Worm (Caenorhabditis elegans) whole organism, L3 larva: ENCODE data around the gene mys-1.

Experiments used
- R02D3.7 ChIP-seq: fragments of 150-350 bp; optimal IDR thresholded peaks from 2 replicates; lab custom pipeline; 2014; ENCODE audit warnings: missing biosample characterization, missing genetic modification characterization
- aly-2 ChIP-seq: fragments of 150-350 bp; optimal IDR thresholded peaks from 2 replicates; lab custom pipeline; 2014; ENCODE audit warnings: missing biosample characterization, missing genetic modification characterization
- ceh-16 ChIP-seq: sonication (generic microtip); optimal IDR thresholded peaks from 2 replicates; lab custom pipeline; 2017; ENCODE audit warnings: missing biosample characterization, missing genetic modification characterization
- ceh-82 ChIP-seq: fragments of 150-350 bp; optimal IDR thresholded peaks from 2 replicates; lab custom pipeline; 2014; ENCODE audit warnings: missing biosample characterization, missing genetic modification characterization
- ceh-9 ChIP-seq: sonication (generic microtip); optimal IDR thresholded peaks from 2 replicates; lab custom pipeline; 2018; ENCODE audit warnings: missing biosample characterization, missing genetic modification characterization
- jun-1 ChIP-seq: fragments of 150-350 bp; optimal IDR thresholded peaks from 2 replicates; lab custom pipeline; 2014; ENCODE audit warnings: missing biosample characterization, missing genetic modification reagents, missing genetic modification characterization
- nhr-11 ChIP-seq: fragments of 150-350 bp; optimal IDR thresholded peaks from 2 replicates; lab custom pipeline; 2014; ENCODE audit warnings: missing biosample characterization, missing genetic modification characterization
- nhr-23 ChIP-seq: fragments of 150-350 bp; optimal IDR thresholded peaks from 2 replicates; lab custom pipeline; 2014; ENCODE audit warnings: missing biosample characterization, missing genetic modification reagents, missing genetic modification characterization
- nhr-77 ChIP-seq: fragments of 150-350 bp; optimal IDR thresholded peaks from 2 replicates; lab custom pipeline; 2014; ENCODE audit warnings: missing biosample characterization, missing genetic modification characterization
- pqm-1 ChIP-seq: fragments of 150-350 bp; optimal IDR thresholded peaks from 2 replicates; lab custom pipeline; 2017; ENCODE audit warnings: missing biosample characterization, missing genetic modification characterization, inconsistent platforms
- skn-1 ChIP-seq: fragments of 150-350 bp; optimal IDR thresholded peaks from 2 replicates; lab custom pipeline; 2014; ENCODE audit warnings: missing biosample characterization, missing genetic modification characterization
- unc-62 ChIP-seq: fragments of 150-350 bp; sonication (generic microtip); optimal IDR thresholded peaks from 4 replicates; lab custom pipeline; 2014; ENCODE audit warnings: missing biosample characterization, missing genetic modification reagents, missing genetic modification characterization
- zag-1 ChIP-seq: fragments of 150-350 bp; optimal IDR thresholded peaks from 2 replicates; lab custom pipeline; 2014; ENCODE audit warnings: missing biosample characterization, missing genetic modification characterization
- ztf-11 ChIP-seq: fragments of 150-350 bp; optimal IDR thresholded peaks from 2 replicates; lab custom pipeline; 2014; ENCODE audit warnings: missing biosample characterization, missing genetic modification characterization

DNA sequence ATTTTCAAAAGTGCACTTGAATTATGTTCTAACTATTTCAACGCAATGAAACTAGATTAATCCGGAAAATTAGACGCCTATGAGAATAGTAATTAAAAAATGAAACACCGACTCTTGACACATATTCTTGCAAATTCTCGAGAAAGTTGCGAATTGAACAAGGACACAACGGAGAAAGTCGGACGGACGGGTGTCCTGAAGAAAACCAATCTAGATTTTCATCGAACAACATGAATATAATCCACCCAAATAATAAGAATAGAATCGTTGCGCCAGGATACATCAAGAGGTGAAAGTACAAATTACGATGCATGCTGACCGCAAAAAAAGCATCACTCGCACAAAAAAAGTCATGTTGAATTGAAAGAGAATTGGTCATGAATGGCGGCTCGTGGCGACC lies 15.6 kb downstream of the mys-1 start:
- no peak for TF ChIP-seq aly-2 (tag; lab: Kevin White, UChicago)
- no peak for TF ChIP-seq unc-62 (GFP tag; lab: Kevin White, UChicago)
- no peak for TF ChIP-seq ztf-11
- no peak for TF ChIP-seq nhr-23 (tag; lab: Kevin White, UChicago)
- no peak for TF ChIP-seq ceh-16 (tag; lab: Kevin White, UChicago)
- no peak for TF ChIP-seq skn-1 (tag; lab: Kevin White, UChicago)
- no peak for TF ChIP-seq R02D3.7 (tag; lab: Kevin White, UChicago)
- no peak for TF ChIP-seq zag-1
- no peak for TF ChIP-seq nhr-77
- TF ChIP-seq pqm-1 (tag; lab: Kevin White, UChicago) = no peak
- TF ChIP-seq ceh-82 = no peak
- no peak for TF ChIP-seq nhr-11 (tag; lab: Kevin White, UChicago)
- TF ChIP-seq ceh-9 = no peak
- no peak for TF ChIP-seq jun-1
